Worm (Caenorhabditis elegans): ENCODE data around the gene Y55D5A.4.
A peak's percentile ranks its signal among the peaks of the same experiment; 100 is the strongest.

Gene Y55D5A.4

ce11 chrIII:3033507-3033906, 43.6 kb upstream of the Y55D5A.4 start:
- TF ChIP-seq lin-15B (tag; optimal IDR thresholded peaks at IDR 0.05) (no peak), nfya-1 (tag; optimal IDR thresholded peaks at IDR 0.05; ENCODE audit: insufficient read depth) (peak; percentile 70)

ce11 chrIII:3031017-3031756, 41.3 kb upstream of the Y55D5A.4 start:
- peak; percentile 49 for TF ChIP-seq lin-39 (tag; optimal IDR thresholded peaks at IDR 0.05)
- peak; percentile 38 for TF ChIP-seq hmg-11 (tag; optimal IDR thresholded peaks at IDR 0.05)
- peak; percentile 48 for TF ChIP-seq egl-5 (tag; optimal IDR thresholded peaks at IDR 0.05)
- no peak for TF ChIP-seq R02D3.7 (tag; optimal IDR thresholded peaks at IDR 0.05)
- peak; percentile 93 for TF ChIP-seq nfya-1 (tag; optimal IDR thresholded peaks at IDR 0.05; ENCODE audit: insufficient read depth)

ce11 chrIII:3029822-3030221, 40.0 kb upstream of the Y55D5A.4 start:
- no peak for TF ChIP-seq nhr-12 (tag; optimal IDR thresholded peaks at IDR 0.05)
- TF ChIP-seq ceh-9 (tag; optimal IDR thresholded peaks at IDR 0.05) = no peak
- no peak for TF ChIP-seq tbx-2 (tag; optimal IDR thresholded peaks at IDR 0.05)
- no peak for TF ChIP-seq ceh-28 (tag; optimal IDR thresholded peaks at IDR 0.05)
- TF ChIP-seq lsy-12 (tag; optimal IDR thresholded peaks at IDR 0.05) = no peak
- TF ChIP-seq pqm-1 (tag; optimal IDR thresholded peaks at IDR 0.05) = no peak
- TF ChIP-seq nhr-23 (tag; optimal IDR thresholded peaks at IDR 0.05) = no peak
- TF ChIP-seq ztf-11 (tag; optimal IDR thresholded peaks at IDR 0.05) = no peak
- TF ChIP-seq ceh-16 (tag; optimal IDR thresholded peaks at IDR 0.05) = no peak
- no peak for TF ChIP-seq ZK546.5 (tag; optimal IDR thresholded peaks at IDR 0.05)
- TF ChIP-seq ceh-82 (tag; optimal IDR thresholded peaks at IDR 0.05) = no peak
- no peak for TF ChIP-seq zag-1 (tag; optimal IDR thresholded peaks at IDR 0.05)
- TF ChIP-seq eor-1 (tag; optimal IDR thresholded peaks at IDR 0.05) = no peak
- peak; percentile 10 for TF ChIP-seq pha-4 (tag; optimal IDR thresholded peaks at IDR 0.05)
- no peak for TF ChIP-seq nhr-76 (tag; optimal IDR thresholded peaks at IDR 0.05)
- peak; percentile 15 for TF ChIP-seq elt-2 (tag; optimal IDR thresholded peaks at IDR 0.05)

ce11 chrIII:3026679-3027078, 36.8 kb upstream of the Y55D5A.4 start:
- no peak for TF ChIP-seq nhr-12 (tag; optimal IDR thresholded peaks at IDR 0.05)
- no peak for TF ChIP-seq fos-1 (tag; optimal IDR thresholded peaks at IDR 0.05)
- TF ChIP-seq lsy-12 (tag; optimal IDR thresholded peaks at IDR 0.05) = no peak
- TF ChIP-seq nhr-25 (tag; optimal IDR thresholded peaks at IDR 0.05) = no peak
- TF ChIP-seq egl-27 (tag; optimal IDR thresholded peaks at IDR 0.05) = no peak
- no peak for TF ChIP-seq fkh-10 (GFP tag; optimal IDR thresholded peaks at IDR 0.05)
- TF ChIP-seq nhr-11 (tag; optimal IDR thresholded peaks at IDR 0.05) = no peak
- no peak for TF ChIP-seq eor-1 (tag; optimal IDR thresholded peaks at IDR 0.05)
- TF ChIP-seq ZK546.5 (tag; optimal IDR thresholded peaks at IDR 0.05) = no peak
- TF ChIP-seq lin-39 (tag; optimal IDR thresholded peaks at IDR 0.05) = no peak
- TF ChIP-seq mml-1 (tag; optimal IDR thresholded peaks at IDR 0.05) = no peak

- TF ChIP-seq nhr-237 (tag; optimal IDR thresholded peaks at IDR 0.05) (no peak), ztf-11 (tag; optimal IDR thresholded peaks at IDR 0.05) (no peak), unc-62 (GFP tag; optimal IDR thresholded peaks at IDR 0.05) (no peak), nfya-1 (tag; optimal IDR thresholded peaks at IDR 0.05; ENCODE audit: insufficient read depth) (peak; percentile 70)
Measured at ce11 chrIII:3020035-3020434, 30.2 kb upstream of the Y55D5A.4 start.

ce11 chrIII:3018822-3019221, 29.0 kb upstream of the Y55D5A.4 start:
- no peak for TF ChIP-seq lin-39 (tag; optimal IDR thresholded peaks at IDR 0.05)
- no peak for TF ChIP-seq fkh-10 (GFP tag; optimal IDR thresholded peaks at IDR 0.05)

ce11 chrIII:2995288-2995687, 5.4 kb upstream of the Y55D5A.4 start:
- TF ChIP-seq ceh-28 (tag; optimal IDR thresholded peaks at IDR 0.05) (peak; percentile 95), elt-2 (tag; optimal IDR thresholded peaks at IDR 0.05) (no peak)
